Comparison of ENCODE assay signal across 1 fruit fly cellular context in genomic region chr3R:30709270-30709669, dm6.
TF ChIP-seq lines count a peak whose summit lies in the region.

No protein-coding gene starts in this region.

TF ChIP-seq in whole organism, embryonic, 481 proteins besides CTCF, POLR2A, EP300 and RAD21 (continued from another document):
- TF ChIP-seq ttk (GFP tag; IDR thresholded peaks at IDR 0.05; lab: Robert Waterston, UW) (peak; percentile 46; the same call in 1 of the 2 replicates), Fer3 (tag; optimal IDR thresholded peaks at IDR 0.05; lab: Kevin White, UChicago) (peak; percentile 20), stc (GFP tag; IDR thresholded peaks at IDR 0.05; lab: Robert Waterston, UW) (no peak), dmrt11E (tag; optimal IDR thresholded peaks at IDR 0.05; lab: Kevin White, UChicago) (no peak), CG12769 (tag; optimal IDR thresholded peaks at IDR 0.05; lab: Kevin White, UChicago) (peak; percentile 2), CG15269 (tag; optimal IDR thresholded peaks at IDR 0.05; lab: Kevin White, UChicago) (peak; percentile 4), CG11504 (tag; optimal IDR thresholded peaks at IDR 0.05; lab: Kevin White, UChicago) (peak; percentile 29), CG15696 (tag; optimal IDR thresholded peaks at IDR 0.05; lab: Kevin White, UChicago) (no peak), CG3847 (GFP tag; IDR thresholded peaks at IDR 0.05; lab: Robert Waterston, UW) (0 out of 2 replicates have a peak, but pooled peaks have one; percentile 30), CG32767 (GFP tag; IDR thresholded peaks at IDR 0.05; lab: Robert Waterston, UW) (peak; percentile 33; the same call in 1 of the 2 replicates), grau (tag; optimal IDR thresholded peaks at IDR 0.05; lab: Kevin White, UChicago) (peak; percentile 12), CG16863 (GFP tag; optimal IDR thresholded peaks at IDR 0.05; lab: Kevin White, UChicago) (no peak), CG8290 (GFP tag; optimal IDR thresholded peaks at IDR 0.05; lab: Kevin White, UChicago) (no peak), CG8290 (tag; optimal IDR thresholded peaks at IDR 0.05; lab: Kevin White, UChicago) (peak in 1 of 2 experiments; percentile 21), lbe (GFP tag; optimal IDR thresholded peaks at IDR 0.05; lab: Kevin White, UChicago) (no peak), Aef1 (GFP tag; IDR thresholded peaks at IDR 0.05; lab: Robert Waterston, UW) (peak; percentile 12; the same call in 1 of the 3 replicates), H2.0 (GFP tag; IDR thresholded peaks at IDR 0.05; lab: Robert Waterston, UW) (0 out of 2 replicates have a peak, but pooled peaks have one; percentile 29)
